Worm (Caenorhabditis elegans) whole organism, late embryonic: Measurements from ENCODE around the gene F59G1.8.

ENCODE experiments used
- F13H6.1 ChIP-seq: sonication (generic microtip); optimal IDR thresholded peaks from 2 replicates; lab custom pipeline; 2016; ENCODE audit warnings: missing genetic modification characterization, missing compliant biosample characterization
- ama-1 ChIP-seq: fragments of 150-350 bp; optimal IDR thresholded peaks from 2 replicates; lab custom pipeline; 2014
- ceh-19 ChIP-seq: fragments of 200-800 bp; sonication (Bioruptor generic); optimal IDR thresholded peaks from 2 replicates; lab custom pipeline; 2018; ENCODE audit warnings: mild to moderate bottlenecking, missing genetic modification characterization, missing compliant biosample characterization
- dve-1 ChIP-seq: sonication (generic microtip); optimal IDR thresholded peaks from 2 replicates; lab custom pipeline; 2017; ENCODE audit warnings: antibody characterized with exemption, mild to moderate bottlenecking, missing genetic modification characterization, missing compliant biosample characterization
- odd-2 ChIP-seq: sonication (generic microtip); optimal IDR thresholded peaks from 2 replicates; lab custom pipeline; 2017; ENCODE audit warnings: antibody characterized with exemption, mild to moderate bottlenecking, missing genetic modification characterization, missing compliant biosample characterization
- pha-4 ChIP-seq: fragments of 150-350 bp; optimal IDR thresholded peaks from 2 replicates; lab custom pipeline; 2018; ENCODE audit warnings: missing biosample characterization, missing genetic modification reagents, missing genetic modification characterization
- pqm-1 ChIP-seq: sonication (generic microtip); optimal IDR thresholded peaks from 2 replicates; lab custom pipeline; 2016; ENCODE audit warnings: missing genetic modification characterization, missing compliant biosample characterization
- unc-3 ChIP-seq, 2 experiments: fragments of 200-800 bp in 1 of 2; sonication (Bioruptor generic) in 1 of 2; sonication (generic microtip) in 1 of 2; conservative IDR thresholded peaks in 1 of 2; optimal IDR thresholded peaks in 1 of 2; 2 replicates each; pipeline versions ENCODE4 v1.3.6 to Lab custom; 2016 to 2022; ENCODE audit warnings: missing compliant biosample characterization in 2 of 2, missing genetic modification characterization in 2 of 2, missing genetic modification reagents in 1 of 2
- unc-42 ChIP-seq: sonication (generic microtip); optimal IDR thresholded peaks from 2 replicates; lab custom pipeline; 2016; ENCODE audit warnings: missing genotype, missing genetic modification characterization, missing compliant biosample characterization

- TF ChIP-seq unc-42 (tag; lab: Kevin White, UChicago) (no peak), pqm-1 (tag; lab: Kevin White, UChicago) (no peak), pha-4 (tag; lab: Kevin White, UChicago) (no peak), odd-2 (tag; lab: Kevin White, UChicago) (no peak), ceh-19 (GFP tag; lab: Kevin White, UChicago) (no peak), unc-3 (GFP tag; conservative IDR thresholded peaks at IDR 0.05; lab: Robert Waterston, UW) (no peak), unc-3 (tag; optimal IDR thresholded peaks at IDR 0.05; lab: Kevin White, UChicago) (no peak), dve-1 (tag; lab: Kevin White, UChicago) (no peak), ama-1 (lab: Kevin White, UChicago) (no peak), F13H6.1 (tag; lab: Kevin White, UChicago) (no peak)
These were observed 6.4 kb upstream of the F59G1.8 start for ce11 chrII:5899865-5900486.
